Worm (Caenorhabditis elegans): ENCODE data around the gene inx-10.
A peak's percentile ranks its signal among the peaks of the same experiment; 100 is the strongest.

inx-10 gene

ce11 chrV:9219390-9219733 lies 12.1 kb upstream of the inx-10 start:
- TF ChIP-seq egl-27 (tag; optimal IDR thresholded peaks at IDR 0.05) = no peak
- no peak for TF ChIP-seq nhr-47 (tag; optimal IDR thresholded peaks at IDR 0.05)
- TF ChIP-seq ceh-8 (GFP tag; optimal IDR thresholded peaks at IDR 0.05) = no peak
- TF ChIP-seq unc-130 (tag; optimal IDR thresholded peaks at IDR 0.05) = no peak
- no peak for TF ChIP-seq efl-1 (optimal IDR thresholded peaks at IDR 0.05)
- peak in 1 of 2 experiments; percentile 90 for TF ChIP-seq efl-1 (GFP tag; optimal IDR thresholded peaks at IDR 0.05 in 1 of 2)
- no peak for TF ChIP-seq ceh-63 (GFP tag; optimal IDR thresholded peaks at IDR 0.05)
- no peak for TF ChIP-seq sptf-1 (tag; optimal IDR thresholded peaks at IDR 0.05)

- TF ChIP-seq ets-5 (GFP tag; IDR thresholded peaks at IDR 0.05) (no peak), lin-13 (GFP tag; optimal IDR thresholded peaks at IDR 0.05) (no peak), elt-2 (tag; optimal IDR thresholded peaks at IDR 0.05) (peak; percentile 2), unc-86 (tag; optimal IDR thresholded peaks at IDR 0.05) (peak; percentile 23), lin-15B (tag; optimal IDR thresholded peaks at IDR 0.05) (no peak), skn-1 (tag; optimal IDR thresholded peaks at IDR 0.05) (peak; percentile 22), dpl-1 (GFP tag; optimal IDR thresholded peaks at IDR 0.05) (peak in 1 of 3 experiments; percentile 27), unc-30 (tag; optimal IDR thresholded peaks at IDR 0.05) (no peak), Y116A8C.19 (tag; optimal IDR thresholded peaks at IDR 0.05; ENCODE audit: borderline replicate concordance) (no peak), lsy-2 (tag; optimal IDR thresholded peaks at IDR 0.05) (peak in 1 of 2 experiments; percentile 6), nhr-77 (tag; optimal IDR thresholded peaks at IDR 0.05) (no peak), mab-9 (GFP tag; IDR thresholded peaks at IDR 0.05) (peak; percentile 45; the same call in 1 of the 2 replicates), lin-35 (GFP tag; optimal IDR thresholded peaks at IDR 0.05) (peak in 1 of 2 experiments; percentile 17), swsn-7 (tag; optimal IDR thresholded peaks at IDR 0.05) (peak; percentile 8), fkh-8 (tag; optimal IDR thresholded peaks at IDR 0.05) (peak; percentile 23), lir-3 (tag; optimal IDR thresholded peaks at IDR 0.05; ENCODE audit: poor library complexity) (no peak), egl-13 (tag; optimal IDR thresholded peaks at IDR 0.05) (no peak), nhr-47 (tag; optimal IDR thresholded peaks at IDR 0.05) (peak; percentile 14), ceh-82 (tag; optimal IDR thresholded peaks at IDR 0.05) (peak in 1 of 3 experiments; percentile 42), fkh-10 (GFP tag; optimal IDR thresholded peaks at IDR 0.05) (peak; percentile 35), hlh-4 (tag; optimal IDR thresholded peaks at IDR 0.05) (no peak), nhr-71 (tag; optimal IDR thresholded peaks at IDR 0.05) (peak; percentile 29), nhr-12 (tag; optimal IDR thresholded peaks at IDR 0.05) (no peak), snu-23 (GFP tag; optimal IDR thresholded peaks at IDR 0.05) (peak; percentile 8), lin-14 (GFP tag; optimal IDR thresholded peaks at IDR 0.05) (peak; percentile 86)
These were observed 11.5 kb upstream of the inx-10 start for ce11 chrV:9218655-9219389.

- peak in 1 of 3 experiments; percentile 1 for TF ChIP-seq ceh-82 (tag; optimal IDR thresholded peaks at IDR 0.05)
- TF ChIP-seq nhr-85 (tag) = peak; percentile 38
- no peak for TF ChIP-seq nhr-47 (tag; optimal IDR thresholded peaks at IDR 0.05)
- TF ChIP-seq aly-2 (tag; optimal IDR thresholded peaks at IDR 0.05) = no peak
- no peak for TF ChIP-seq sox-4 (tag; optimal IDR thresholded peaks at IDR 0.05)
- peak; percentile 21 for TF ChIP-seq lin-14 (GFP tag; optimal IDR thresholded peaks at IDR 0.05)
These were observed 10.9 kb upstream of the inx-10 start for ce11 chrV:9218214-9218613.

DNA sequence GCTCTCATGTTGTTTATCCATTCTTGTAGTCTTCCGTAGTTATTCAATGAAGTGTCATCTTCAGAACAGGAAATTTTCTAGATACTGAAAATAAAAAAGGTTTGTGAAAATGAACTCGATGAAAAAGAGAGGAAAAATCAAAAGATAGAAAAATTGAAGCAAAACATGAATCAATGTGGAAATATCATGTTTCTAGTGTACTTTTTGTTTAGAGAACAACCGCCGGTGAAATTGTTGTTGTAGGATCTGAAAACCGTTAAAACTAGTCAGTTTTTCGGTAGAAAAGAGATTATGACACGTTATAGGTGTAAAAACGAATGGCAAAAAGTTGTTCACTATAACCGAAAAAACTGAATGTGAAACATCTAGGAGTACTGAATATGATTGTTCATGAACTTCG lies 9.9 kb upstream of the inx-10 start, which contains the start of gene pacs-1:
pacs-1 (minus strand) TSS at position 101 of the 400 bp plus-strand sequence.
- TF ChIP-seq vab-15 (tag; optimal IDR thresholded peaks at IDR 0.05) (no peak), Y116A8C.19 (tag; optimal IDR thresholded peaks at IDR 0.05; ENCODE audit: borderline replicate concordance) (no peak), unc-62 (GFP tag; optimal IDR thresholded peaks at IDR 0.05) (no peak), isw-1 (GFP tag; IDR thresholded peaks at IDR 0.05) (no peak), pax-3 (tag; optimal IDR thresholded peaks at IDR 0.05) (no peak), nhr-11 (tag; optimal IDR thresholded peaks at IDR 0.05) (no peak), swsn-7 (tag; optimal IDR thresholded peaks at IDR 0.05) (no peak), lin-35 (GFP tag; optimal IDR thresholded peaks at IDR 0.05) (no peak), pqm-1 (tag; optimal IDR thresholded peaks at IDR 0.05) (no peak), aha-1 (tag; optimal IDR thresholded peaks at IDR 0.05) (no peak), nhr-19 (GFP tag; conservative IDR thresholded peaks at IDR 0.05) (no peak), alr-1 (tag; optimal IDR thresholded peaks at IDR 0.05; ENCODE audit: borderline replicate concordance) (no peak), ces-1 (GFP tag; optimal IDR thresholded peaks at IDR 0.05) (no peak), zip-4 (GFP tag; optimal IDR thresholded peaks at IDR 0.05) (no peak), fkh-10 (GFP tag; optimal IDR thresholded peaks at IDR 0.05) (no peak), lin-15B (tag; optimal IDR thresholded peaks at IDR 0.05) (no peak), nhr-237 (tag; optimal IDR thresholded peaks at IDR 0.05) (no peak), nhr-12 (tag; optimal IDR thresholded peaks at IDR 0.05) (no peak)
